Worm (Caenorhabditis elegans): ENCODE results near the gene col-116.
A peak's percentile ranks its signal among the peaks of the same experiment; 100 is the strongest.

DNA sequence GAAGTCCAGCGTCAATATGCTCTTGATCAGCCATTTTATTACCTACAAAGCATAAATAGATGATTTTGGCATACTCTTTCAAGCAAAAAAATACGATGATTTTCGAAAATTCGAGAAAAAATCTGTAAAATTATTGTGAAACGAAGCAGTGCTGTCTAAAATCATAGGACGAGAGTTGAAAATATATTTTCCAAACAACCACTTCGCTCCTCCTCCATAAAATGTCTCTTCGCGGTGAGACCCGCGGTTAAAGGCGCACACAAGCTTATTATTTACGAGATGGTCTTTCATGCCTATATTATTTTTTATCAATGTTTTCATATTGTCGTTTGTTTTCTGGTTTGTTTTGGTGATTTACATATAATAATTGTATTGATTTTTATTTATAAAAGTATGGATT, 23.6 kb downstream of the col-116 start, which contains the start of gene nap-1:
- TF ChIP-seq blmp-1 (tag; optimal IDR thresholded peaks at IDR 0.05; ENCODE audit: insufficient read depth), result no peak
- TF ChIP-seq nhr-25 (tag; optimal IDR thresholded peaks at IDR 0.05), result peak; percentile 73
- no peak for TF ChIP-seq nhr-12 (tag; optimal IDR thresholded peaks at IDR 0.05)
- TF ChIP-seq lin-39 (tag; optimal IDR thresholded peaks at IDR 0.05), result no peak

Measured in whole organism, L2 larva.